Fruit fly (Drosophila melanogaster) whole organism, pupa: Measurements from ENCODE around the gene TTLL3A.

Experiments
- CG10348 ChIP-seq: fragments of 200-800 bp; sonication (Bioruptor generic); IDR thresholded peaks from 2 replicates; pipeline ENCODE4 v1.3.6; 2022; ENCODE audit warnings: missing biosample characterization, missing genetic modification characterization
- CG12605 ChIP-seq: fragments of 200-800 bp; sonication (Bioruptor generic); IDR thresholded peaks from 2 replicates; pipeline ENCODE4 v1.3.6; 2022; ENCODE audit warnings: missing biosample characterization, missing genetic modification characterization
- CG34367 ChIP-seq: fragments of 200-800 bp; sonication (Bioruptor generic); optimal IDR thresholded peaks from 2 replicates; lab custom pipeline; 2018; ENCODE audit warnings: missing biosample characterization, mild to moderate bottlenecking, missing genetic modification characterization
- CG4496 ChIP-seq: fragments of 200-800 bp; sonication (Bioruptor generic); IDR thresholded peaks from 3 replicates; pipeline ENCODE4 v1.3.6; 2022; ENCODE audit warnings: missing biosample characterization, missing genetic modification characterization
- D1 ChIP-seq: fragments of 200-800 bp; sonication (Bioruptor generic); optimal IDR thresholded peaks from 2 replicates; lab custom pipeline; 2018; ENCODE audit warnings: missing biosample characterization, mild to moderate bottlenecking, missing genetic modification characterization, moderate library complexity
- EcR ChIP-seq: fragments of 200-800 bp; sonication (Bioruptor generic); optimal IDR thresholded peaks from 3 replicates; lab custom pipeline; 2019; ENCODE audit warnings: missing biosample characterization, missing genetic modification characterization, mild to moderate bottlenecking, moderate library complexity, missing genetic modification reagents
- fd96Ca ChIP-seq: fragments of 200-800 bp; sonication (Bioruptor generic); IDR thresholded peaks from 3 replicates; pipeline ENCODE4 v1.3.6; 2022; ENCODE audit warnings: missing biosample characterization, missing genetic modification characterization

DNA sequence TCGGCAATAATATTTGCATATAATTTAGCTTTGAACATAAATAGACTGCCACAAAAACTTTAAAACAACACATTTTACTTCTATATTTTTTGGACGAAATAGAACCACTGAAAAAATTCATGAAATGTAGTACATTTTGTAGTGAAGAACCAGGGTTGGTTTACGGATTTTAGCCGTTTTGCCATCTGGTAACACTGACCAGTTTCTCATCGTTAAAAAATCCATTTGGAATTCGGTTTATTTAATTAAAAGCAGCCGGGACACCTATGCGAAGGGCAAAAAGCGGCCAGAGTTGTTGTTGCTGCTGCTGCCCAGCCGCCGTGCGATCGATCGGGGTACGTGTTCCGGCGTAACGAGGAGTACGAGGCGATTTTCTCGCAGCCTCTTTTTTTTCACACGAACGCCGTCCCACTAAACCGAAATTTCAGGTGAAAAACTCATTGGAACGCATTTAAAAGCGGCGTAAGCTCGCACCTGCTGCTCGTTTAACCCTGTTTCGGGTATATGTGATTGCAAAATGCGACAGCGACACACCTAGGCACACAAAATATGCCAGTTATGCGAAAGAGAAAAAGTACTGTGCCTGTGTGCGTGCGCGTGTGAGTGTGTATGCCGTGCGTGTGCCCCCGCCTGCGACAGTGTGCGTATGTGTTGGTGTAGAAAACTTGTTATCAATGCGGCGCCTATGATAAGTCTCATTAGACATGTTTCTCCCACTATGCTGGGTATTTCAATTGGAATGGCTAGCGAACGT, 16.1 kb downstream of the TTLL3A start, which contains the start of gene Liprin-alpha:
- TF ChIP-seq CG12605 (GFP tag; lab: Robert Waterston, UW) (no peak), fd96Ca (GFP tag; lab: Robert Waterston, UW) (peak; percentile 43; the same call in 1 of the 3 replicates), CG34367 (tag; lab: Kevin White, UChicago) (no peak), D1 (tag; lab: Kevin White, UChicago) (no peak), CG10348 (no peak), CG4496 (no peak), EcR (GFP tag; lab: Kevin White, UChicago) (no peak)
